Fruit fly (Drosophila melanogaster): ENCODE measurements around the gene Srp68.

Srp68 gene

dm6 chr3L:9025680-9026079 is 50.8 kb downstream of the Srp68 start (continued):
- TF ChIP-seq tin (GFP tag; optimal IDR thresholded peaks at IDR 0.05) = peak; percentile 82
- no peak for TF ChIP-seq mirr (GFP tag; optimal IDR thresholded peaks at IDR 0.05)
- peak; percentile 18 for TF ChIP-seq CG10274 (GFP tag; optimal IDR thresholded peaks at IDR 0.05)
- peak; percentile 83 for TF ChIP-seq bab2 (GFP tag; optimal IDR thresholded peaks at IDR 0.05)
- peak; percentile 40 for TF ChIP-seq CG31388 (GFP tag; optimal IDR thresholded peaks at IDR 0.05)
- peak; percentile 87 for TF ChIP-seq seq (GFP tag; IDR thresholded peaks at IDR 0.05)
- TF ChIP-seq CG10366 (GFP tag; IDR thresholded peaks at IDR 0.05) = peak; percentile 92
- peak; percentile 74 for TF ChIP-seq caup (GFP tag; optimal IDR thresholded peaks at IDR 0.05; ENCODE audit: severe bottlenecking)
- TF ChIP-seq CG8765 (GFP tag; IDR thresholded peaks at IDR 0.05) = peak; percentile 80
- no peak for TF ChIP-seq h (optimal IDR thresholded peaks at IDR 0.05)
- TF ChIP-seq nerfin-1 (tag; optimal IDR thresholded peaks at IDR 0.05) = peak; percentile 78
- peak; percentile 92 for TF ChIP-seq Rfx (GFP tag; IDR thresholded peaks at IDR 0.05)
- TF ChIP-seq CG17612 (GFP tag; IDR thresholded peaks at IDR 0.05) = peak; percentile 73
- peak; percentile 52 for TF ChIP-seq pb (GFP tag; optimal IDR thresholded peaks at IDR 0.05)
- TF ChIP-seq sc (optimal IDR thresholded peaks at IDR 0.05) = no peak
- TF ChIP-seq sc (GFP tag; optimal IDR thresholded peaks at IDR 0.05) = peak; percentile 64
- TF ChIP-seq ken (GFP tag; IDR thresholded peaks at IDR 0.05) = peak; percentile 88
- TF ChIP-seq CG18262 (tag; optimal IDR thresholded peaks at IDR 0.05) = peak; percentile 86
- peak; percentile 90 for TF ChIP-seq CG14441 (GFP tag; IDR thresholded peaks at IDR 0.05)
- TF ChIP-seq CG12236 (GFP tag; optimal IDR thresholded peaks at IDR 0.05) = peak; percentile 78
- peak; percentile 70 for TF ChIP-seq slp2 (GFP tag; optimal IDR thresholded peaks at IDR 0.05)
- peak; percentile 91 for TF ChIP-seq Xrp1 (GFP tag; IDR thresholded peaks at IDR 0.05)
- peak; percentile 89 for TF ChIP-seq lmd (GFP tag; IDR thresholded peaks at IDR 0.05)
- TF ChIP-seq CG18619 (GFP tag; optimal IDR thresholded peaks at IDR 0.05) = peak; percentile 60
- TF ChIP-seq ATbp (GFP tag; optimal IDR thresholded peaks at IDR 0.05) = peak; percentile 82
- TF ChIP-seq schlank (tag; optimal IDR thresholded peaks at IDR 0.05) = no peak
- TF ChIP-seq CG3838 (GFP tag; optimal IDR thresholded peaks at IDR 0.05) = peak; percentile 53
- TF ChIP-seq abd-A (tag; optimal IDR thresholded peaks at IDR 0.05) = peak; percentile 21
- peak; percentile 94 for TF ChIP-seq HLH3B (GFP tag; IDR thresholded peaks at IDR 0.05)
- TF ChIP-seq trh (GFP tag; optimal IDR thresholded peaks at IDR 0.05) = peak; percentile 69
- peak; percentile 86 for TF ChIP-seq croc (GFP tag; conservative IDR thresholded peaks at IDR 0.05)
- peak; percentile 85 for TF ChIP-seq CG9932 (GFP tag; IDR thresholded peaks at IDR 0.05)
- TF ChIP-seq Nf-YA (GFP tag; IDR thresholded peaks at IDR 0.05) = peak; percentile 83
- TF ChIP-seq CG7786 (GFP tag; optimal IDR thresholded peaks at IDR 0.05) = peak; percentile 66
- peak; percentile 86 for TF ChIP-seq CG3726 (GFP tag; IDR thresholded peaks at IDR 0.05)
- TF ChIP-seq wor (GFP tag; IDR thresholded peaks at IDR 0.05) = peak; percentile 82
- no peak for TF ChIP-seq prd (optimal IDR thresholded peaks at IDR 0.05)
- TF ChIP-seq prd (GFP tag; IDR thresholded peaks at IDR 0.05) = peak; percentile 94
- TF ChIP-seq Usf (GFP tag; optimal IDR thresholded peaks at IDR 0.05) = peak; percentile 10
- peak; percentile 81 for TF ChIP-seq mam (GFP tag; optimal IDR thresholded peaks at IDR 0.05)
- peak; percentile 79 for TF ChIP-seq Fer3 (tag; optimal IDR thresholded peaks at IDR 0.05)
- TF ChIP-seq gsb (GFP tag; IDR thresholded peaks at IDR 0.05) = peak; percentile 81
- peak; percentile 95 for TF ChIP-seq dmrt99B (tag; optimal IDR thresholded peaks at IDR 0.05)
- peak; percentile 90 for TF ChIP-seq CG32532 (GFP tag; IDR thresholded peaks at IDR 0.05)
- TF ChIP-seq sens-2 (GFP tag; IDR thresholded peaks at IDR 0.05) = peak; percentile 90
- TF ChIP-seq ssp (GFP tag; IDR thresholded peaks at IDR 0.05) = peak; percentile 81
- peak; percentile 61 for TF ChIP-seq CG8359 (GFP tag; optimal IDR thresholded peaks at IDR 0.05; ENCODE audit: borderline replicate concordance)
- peak; percentile 83 for TF ChIP-seq lab (GFP tag; optimal IDR thresholded peaks at IDR 0.05)
- TF ChIP-seq CG4730 (GFP tag; IDR thresholded peaks at IDR 0.05) = peak; percentile 89
- no peak for TF ChIP-seq fru (optimal IDR thresholded peaks at IDR 0.05)
- TF ChIP-seq CG10147 (GFP tag; optimal IDR thresholded peaks at IDR 0.05) = peak; percentile 60
- peak; percentile 77 for TF ChIP-seq Atf-2 (GFP tag; optimal IDR thresholded peaks at IDR 0.05)
- peak; percentile 75 for TF ChIP-seq pros (GFP tag; optimal IDR thresholded peaks at IDR 0.05)
